Fruit fly (Drosophila melanogaster): ENCODE measurements around the gene Cox10.

Cox10 gene

dm6 chr2L:10322176-10322575, 9.1 kb upstream of the Cox10 start, which contains the start of gene CG4995:
Gene CG4995 (plus strand): TSS chr2L:10322476.
- TF ChIP-seq CG1620 (GFP tag; optimal IDR thresholded peaks at IDR 0.05) (no peak), CG7045 (GFP tag; optimal IDR thresholded peaks at IDR 0.05) (no peak), CG7101 (tag; optimal IDR thresholded peaks at IDR 0.05) (no peak), ovo (GFP tag; optimal IDR thresholded peaks at IDR 0.05) (no peak), CG11617 (GFP tag; optimal IDR thresholded peaks at IDR 0.05) (no peak), bab1 (GFP tag; optimal IDR thresholded peaks at IDR 0.05) (no peak), cnc (optimal IDR thresholded peaks at IDR 0.05) (no peak), CG12768 (GFP tag; optimal IDR thresholded peaks at IDR 0.05) (no peak), cic (GFP tag; optimal IDR thresholded peaks at IDR 0.05) (no peak), Mnt (GFP tag; optimal IDR thresholded peaks at IDR 0.05) (no peak)

DNA sequence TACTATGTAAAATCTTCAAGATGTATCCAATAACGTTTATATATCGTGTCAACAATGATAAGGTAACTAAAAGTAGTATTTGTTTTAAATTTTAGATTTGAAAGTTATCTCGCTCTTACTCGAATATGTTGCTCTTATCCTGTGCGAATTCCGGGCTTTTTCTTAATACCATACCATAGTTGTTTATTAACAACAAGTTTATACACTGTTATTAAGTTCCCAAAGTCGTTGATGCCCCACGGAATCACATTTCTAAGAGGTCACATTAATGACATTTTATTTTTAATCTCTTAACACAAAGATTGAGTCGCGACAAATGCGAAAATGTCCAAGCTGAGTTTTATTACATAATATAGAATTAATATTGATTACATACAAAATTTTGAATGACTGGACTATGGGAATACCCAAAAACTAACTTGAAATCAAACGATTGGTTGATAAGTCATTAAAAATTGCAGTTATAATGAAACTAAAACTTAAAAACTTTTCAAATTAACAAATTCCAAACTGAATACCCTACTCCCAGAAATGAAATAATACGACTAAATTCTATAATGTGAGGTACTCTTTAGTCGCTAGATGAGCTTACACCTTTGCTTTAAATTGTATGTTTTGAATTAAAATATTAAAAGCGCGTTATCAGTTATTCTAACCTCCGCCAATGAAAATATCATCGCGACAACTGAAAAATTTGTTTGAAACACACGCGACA, 8.3 kb upstream of the Cox10 start, which contains the start of gene CG5381:
TSS of gene CG5381 (minus strand) at position 330 of the 715 bp plus-strand sequence.
- TF ChIP-seq kay (GFP tag; ENCODE audit: borderline replicate concordance) (peak; percentile 69), Mnt (GFP tag; optimal IDR thresholded peaks at IDR 0.05) (no peak)

DNA sequence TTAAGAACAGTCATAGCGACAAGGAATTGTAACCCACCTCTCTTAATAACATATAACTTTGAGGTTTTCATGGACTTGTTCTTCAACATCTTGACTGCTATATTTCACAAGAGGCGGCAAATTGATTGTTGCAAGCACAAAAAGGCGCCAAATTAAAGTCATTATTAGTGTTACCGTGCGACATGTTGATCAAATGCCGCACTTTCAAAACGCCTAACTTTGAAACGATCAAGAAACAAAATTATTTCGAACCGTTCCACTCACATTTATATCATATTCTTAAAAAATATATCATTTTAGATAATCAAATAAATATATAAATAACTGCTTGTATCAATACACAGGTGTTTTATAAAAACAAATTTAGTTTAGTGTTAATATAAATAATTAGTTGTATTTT, 3.5 kb upstream of the Cox10 start, which contains the start of gene RnrL:
TSS of gene RnrL (minus strand) at position 154 of the 400 bp plus-strand sequence.
- TF ChIP-seq CG12768 (GFP tag; optimal IDR thresholded peaks at IDR 0.05): no peak
- TF ChIP-seq kay (GFP tag; ENCODE audit: borderline replicate concordance): peak; percentile 82

- peak; percentile 15 for TF ChIP-seq CG12768 (GFP tag; optimal IDR thresholded peaks at IDR 0.05)
- peak; percentile 41 for TF ChIP-seq bab1 (GFP tag; optimal IDR thresholded peaks at IDR 0.05)
- TF ChIP-seq toe (GFP tag; optimal IDR thresholded peaks at IDR 0.05): no peak
- peak; percentile 8 for TF ChIP-seq CG7101 (tag; optimal IDR thresholded peaks at IDR 0.05)
- peak; percentile 23 for TF ChIP-seq Mnt (GFP tag; optimal IDR thresholded peaks at IDR 0.05)
- no peak for TF ChIP-seq cic (GFP tag; optimal IDR thresholded peaks at IDR 0.05)
- no peak for TF ChIP-seq CG14711 (tag; optimal IDR thresholded peaks at IDR 0.05)
- TF ChIP-seq CG1620 (GFP tag; optimal IDR thresholded peaks at IDR 0.05): no peak
- TF ChIP-seq Hr96 (GFP tag; optimal IDR thresholded peaks at IDR 0.05): no peak
- TF ChIP-seq kay (GFP tag; ENCODE audit: borderline replicate concordance): peak; percentile 98
- TF ChIP-seq tj (GFP tag; optimal IDR thresholded peaks at IDR 0.05): no peak
- TF ChIP-seq CG11617 (GFP tag; optimal IDR thresholded peaks at IDR 0.05): no peak
- no peak for TF ChIP-seq Clk (GFP tag; optimal IDR thresholded peaks at IDR 0.05)
- TF ChIP-seq CG33017 (tag; optimal IDR thresholded peaks at IDR 0.05): peak; percentile 30
- no peak for TF ChIP-seq ovo (GFP tag; optimal IDR thresholded peaks at IDR 0.05)
- TF ChIP-seq Crg-1 (GFP tag; optimal IDR thresholded peaks at IDR 0.05): no peak
- TF ChIP-seq pad (GFP tag; optimal IDR thresholded peaks at IDR 0.05): peak; percentile 38
- no peak for TF ChIP-seq CG7045 (GFP tag; optimal IDR thresholded peaks at IDR 0.05)
- no peak for TF ChIP-seq CG5204 (GFP tag; optimal IDR thresholded peaks at IDR 0.05)
- no peak for TF ChIP-seq cnc (optimal IDR thresholded peaks at IDR 0.05)
Measured at dm6 chr2L:10333091-10333991, 2.1 kb downstream of the Cox10 start, which contains the start of gene GATAd. Gene GATAd (plus strand): TSS chr2L:10333734.

DNA sequence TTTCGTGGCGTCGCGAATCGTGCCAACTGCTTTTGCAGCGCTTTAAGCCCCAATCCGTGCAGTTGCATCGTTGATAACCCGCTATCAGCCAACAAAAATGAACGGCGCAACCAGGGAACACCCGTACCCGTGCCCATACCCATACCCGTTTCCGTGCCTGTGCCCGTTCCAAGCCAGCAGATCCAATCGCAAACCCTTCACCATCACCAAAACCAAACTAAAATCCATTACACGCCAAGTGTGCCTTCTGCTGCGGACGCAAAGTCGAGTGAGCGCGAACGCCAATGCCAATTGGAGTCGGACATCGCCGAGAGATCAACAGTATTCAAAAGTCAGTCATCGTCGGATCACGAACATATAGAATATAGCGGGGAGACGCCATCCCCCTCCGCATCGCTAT, 2.9 kb downstream of the Cox10 start:
- TF ChIP-seq bab1 (GFP tag; optimal IDR thresholded peaks at IDR 0.05): no peak
- TF ChIP-seq CG12768 (GFP tag; optimal IDR thresholded peaks at IDR 0.05): no peak
- TF ChIP-seq Clk (GFP tag; optimal IDR thresholded peaks at IDR 0.05): no peak
- TF ChIP-seq CG14711 (tag; optimal IDR thresholded peaks at IDR 0.05): no peak
- TF ChIP-seq CG33017 (tag; optimal IDR thresholded peaks at IDR 0.05): no peak
- TF ChIP-seq CG7045 (GFP tag; optimal IDR thresholded peaks at IDR 0.05): no peak
- TF ChIP-seq pad (GFP tag; optimal IDR thresholded peaks at IDR 0.05): no peak
- TF ChIP-seq cic (GFP tag; optimal IDR thresholded peaks at IDR 0.05): no peak
- no peak for TF ChIP-seq ovo (GFP tag; optimal IDR thresholded peaks at IDR 0.05)
- TF ChIP-seq CG5204 (GFP tag; optimal IDR thresholded peaks at IDR 0.05): no peak
- no peak for TF ChIP-seq CG11617 (GFP tag; optimal IDR thresholded peaks at IDR 0.05)
- TF ChIP-seq CG7101 (tag; optimal IDR thresholded peaks at IDR 0.05): no peak
- TF ChIP-seq kay (GFP tag; ENCODE audit: borderline replicate concordance): no peak
- TF ChIP-seq Crg-1 (GFP tag; optimal IDR thresholded peaks at IDR 0.05): no peak
- TF ChIP-seq Hr96 (GFP tag; optimal IDR thresholded peaks at IDR 0.05): no peak
- no peak for TF ChIP-seq toe (GFP tag; optimal IDR thresholded peaks at IDR 0.05)
- TF ChIP-seq cnc (optimal IDR thresholded peaks at IDR 0.05): no peak
- TF ChIP-seq Mnt (GFP tag; optimal IDR thresholded peaks at IDR 0.05): no peak

dm6 chr2L:10334854-10335277, 3.6 kb downstream of the Cox10 start:
- TF ChIP-seq Crg-1 (GFP tag; optimal IDR thresholded peaks at IDR 0.05) (peak; percentile 61), pad (GFP tag; optimal IDR thresholded peaks at IDR 0.05) (peak; percentile 44), cic (GFP tag; optimal IDR thresholded peaks at IDR 0.05) (peak; percentile 87), CG12768 (GFP tag; optimal IDR thresholded peaks at IDR 0.05) (peak; percentile 85), CG7045 (GFP tag; optimal IDR thresholded peaks at IDR 0.05) (peak; percentile 62), Mnt (GFP tag; optimal IDR thresholded peaks at IDR 0.05) (peak; percentile 85), CG1620 (GFP tag; optimal IDR thresholded peaks at IDR 0.05) (peak; percentile 28), cnc (optimal IDR thresholded peaks at IDR 0.05) (no peak), kay (GFP tag; ENCODE audit: borderline replicate concordance) (peak; percentile 98), CG5204 (GFP tag; optimal IDR thresholded peaks at IDR 0.05) (no peak), CG7101 (tag; optimal IDR thresholded peaks at IDR 0.05) (peak; percentile 55), Hr96 (GFP tag; optimal IDR thresholded peaks at IDR 0.05) (no peak), bab1 (GFP tag; optimal IDR thresholded peaks at IDR 0.05) (peak; percentile 62), CG33017 (tag; optimal IDR thresholded peaks at IDR 0.05) (peak; percentile 56), toe (GFP tag; optimal IDR thresholded peaks at IDR 0.05) (no peak), ovo (GFP tag; optimal IDR thresholded peaks at IDR 0.05) (peak; percentile 45), CG14711 (tag; optimal IDR thresholded peaks at IDR 0.05) (peak; percentile 43), tj (GFP tag; optimal IDR thresholded peaks at IDR 0.05) (peak; percentile 73), Clk (GFP tag; optimal IDR thresholded peaks at IDR 0.05) (peak; percentile 59), CG11617 (GFP tag; optimal IDR thresholded peaks at IDR 0.05) (peak; percentile 68)

Measured in whole organism, adult.